Worm (Caenorhabditis elegans): ENCODE results near the gene sptf-2.

The sptf-2 gene

DNA sequence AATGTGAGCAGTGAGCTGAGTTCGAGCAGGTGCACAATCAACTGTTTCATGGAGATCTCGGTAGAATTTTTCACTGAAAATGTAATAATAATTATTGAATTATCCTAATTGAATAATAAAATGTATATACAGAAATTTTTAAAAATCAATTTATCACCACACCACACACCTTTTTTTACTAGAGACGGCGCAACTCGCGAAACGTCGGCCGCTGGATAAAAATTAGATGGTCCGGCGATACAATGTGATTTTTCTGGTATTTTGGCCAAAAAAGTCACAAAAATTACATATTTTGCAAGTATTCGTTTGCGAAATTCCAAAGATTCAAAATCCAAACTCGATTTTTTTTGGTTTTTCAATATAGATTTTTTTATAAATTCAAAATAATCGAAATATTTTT lies 45.6 kb downstream of the sptf-2 start:
- TF ChIP-seq hsf-1 (GFP tag; IDR thresholded peaks at IDR 0.05) (no peak), rec-8 (tag; optimal IDR thresholded peaks at IDR 0.05) (no peak), unc-62 (GFP tag; optimal IDR thresholded peaks at IDR 0.05) (no peak), die-1 (tag; optimal IDR thresholded peaks at IDR 0.05) (no peak), snpc-1.1 (tag; optimal IDR thresholded peaks at IDR 0.05; ENCODE audit: insufficient read depth) (peak; percentile 93), B0019.2 (GFP tag; conservative IDR thresholded peaks at IDR 0.05) (no peak), hmg-20 (GFP tag; IDR thresholded peaks at IDR 0.05) (no peak), bed-2 (GFP tag; IDR thresholded peaks at IDR 0.05) (no peak), fkh-3 (tag; optimal IDR thresholded peaks at IDR 0.05) (no peak), hmg-1.2 (GFP tag; IDR thresholded peaks at IDR 0.05) (no peak; the same call in 1 of the 2 replicates), ceh-79 (tag; optimal IDR thresholded peaks at IDR 0.05) (no peak), nhr-179 (tag; optimal IDR thresholded peaks at IDR 0.05) (no peak), snpc-4 (GFP tag; optimal IDR thresholded peaks at IDR 0.05) (peak; percentile 86), snpc-4 (tag; optimal IDR thresholded peaks at IDR 0.05) (peak; percentile 71 to 92 (median 90)), aptf-2 (GFP tag; conservative IDR thresholded peaks at IDR 0.05) (no peak), lsl-1 (GFP tag; optimal IDR thresholded peaks at IDR 0.05) (peak; percentile 6), snpc-3.4 (tag; optimal IDR thresholded peaks at IDR 0.05) (peak; percentile 89), F33H1.4 (GFP tag; IDR thresholded peaks at IDR 0.05) (no peak), attf-3 (GFP tag; conservative IDR thresholded peaks at IDR 0.05) (no peak), B0336.3 (GFP tag; IDR thresholded peaks at IDR 0.05) (no peak), F52B5.7 (tag; optimal IDR thresholded peaks at IDR 0.05) (no peak), tbp1 (GFP tag; optimal IDR thresholded peaks at IDR 0.05) (peak; percentile 28), K11D2.4 (GFP tag; IDR thresholded peaks at IDR 0.05) (no peak), rcor-1 (GFP tag; IDR thresholded peaks at IDR 0.05) (no peak), mcd-1 (GFP tag; IDR thresholded peaks at IDR 0.05) (no peak), F37B4.10 (GFP tag; IDR thresholded peaks at IDR 0.05) (no peak), lag-1 (GFP tag; IDR thresholded peaks at IDR 0.05) (no peak), lir-1 (GFP tag; conservative IDR thresholded peaks at IDR 0.05) (no peak), C06A6.2 (GFP tag; conservative IDR thresholded peaks at IDR 0.05) (no peak), sptf-2 (GFP tag; optimal IDR thresholded peaks at IDR 0.05) (no peak), nfya-2 (GFP tag; IDR thresholded peaks at IDR 0.05) (no peak), nfya-1 (tag; optimal IDR thresholded peaks at IDR 0.05; ENCODE audit: borderline replicate concordance, insufficient read depth) (no peak), F10E7.11 (tag; optimal IDR thresholded peaks at IDR 0.05) (no peak), ceh-27 (GFP tag; optimal IDR thresholded peaks at IDR 0.05) (no peak), him-1 (tag; optimal IDR thresholded peaks at IDR 0.05) (peak; percentile 47), ZK185.1 (tag; optimal IDR thresholded peaks at IDR 0.05; ENCODE audit: poor library complexity, severe bottlenecking) (no peak), egl-18 (GFP tag; IDR thresholded peaks at IDR 0.05) (no peak), ceh-91 (GFP tag; IDR thresholded peaks at IDR 0.05) (no peak), zfh-2 (GFP tag; conservative IDR thresholded peaks at IDR 0.05) (no peak), snpc-1.3 (tag; optimal IDR thresholded peaks at IDR 0.05; ENCODE audit: insufficient read depth) (peak; percentile 35), ztf-25 (GFP tag; IDR thresholded peaks at IDR 0.05) (no peak), dpl-1 (GFP tag; optimal IDR thresholded peaks at IDR 0.05) (no peak), F57C9.4 (tag; optimal IDR thresholded peaks at IDR 0.05) (no peak)

Data from whole organism, young adult.